Worm (Caenorhabditis elegans) whole organism, L1 larva: ENCODE data around the gene mec-3.

Source experiments
- C16A3.4 ChIP-seq: fragments of 150-350 bp; optimal IDR thresholded peaks from 2 replicates; lab custom pipeline; 2014; ENCODE audit warnings: missing biosample characterization, missing genetic modification characterization
- C34B4.2 ChIP-seq: sonication (generic microtip); optimal IDR thresholded peaks from 2 replicates; lab custom pipeline; 2017; ENCODE audit warnings: mild to moderate bottlenecking, missing genetic modification characterization, missing compliant biosample characterization
- F16B12.6 ChIP-seq: fragments of 150-350 bp; optimal IDR thresholded peaks from 2 replicates; lab custom pipeline; 2014; ENCODE audit warnings: missing biosample characterization, missing genetic modification characterization
- Y116A8C.19 ChIP-seq: sonication (generic microtip); optimal IDR thresholded peaks from 2 replicates; lab custom pipeline; 2016; ENCODE audit warnings: missing compliant biosample characterization, missing genetic modification characterization, borderline replicate concordance
- aha-1 ChIP-seq: fragments of 150-350 bp; optimal IDR thresholded peaks from 2 replicates; lab custom pipeline; 2014; ENCODE audit warnings: missing biosample characterization, missing genetic modification characterization
- aly-2 ChIP-seq: fragments of 150-350 bp; optimal IDR thresholded peaks from 2 replicates; lab custom pipeline; 2014; ENCODE audit warnings: missing biosample characterization, missing genetic modification characterization
- blmp-1 ChIP-seq: fragments of 150-350 bp; optimal IDR thresholded peaks from 2 replicates; lab custom pipeline; 2014; ENCODE audit warnings: missing biosample characterization, missing genetic modification characterization
- ceh-63 ChIP-seq: fragments of 200-800 bp; sonication (Bioruptor generic); optimal IDR thresholded peaks from 2 replicates; lab custom pipeline; 2018; ENCODE audit warnings: mild to moderate bottlenecking, missing genetic modification characterization, missing compliant biosample characterization
- efl-3 ChIP-seq: fragments of 200-800 bp; sonication (Bioruptor generic); optimal IDR thresholded peaks from 2 replicates; lab custom pipeline; 2018; ENCODE audit warnings: mild to moderate bottlenecking, missing genetic modification characterization, missing compliant biosample characterization
- egl-27 ChIP-seq, 2 experiments: fragments of 150-350 bp in 1 of 2; sonication (generic microtip); optimal IDR thresholded peaks; 3 replicates each; lab custom pipeline; 2017 to 2018; ENCODE audit warnings: missing biosample characterization in 2 of 2, missing genetic modification characterization in 2 of 2, missing genetic modification reagents in 2 of 2
- elt-2 ChIP-seq: sonication (generic microtip); optimal IDR thresholded peaks from 2 replicates; lab custom pipeline; 2016; ENCODE audit warnings: missing genetic modification characterization, mild to moderate bottlenecking, inconsistent platforms, missing compliant biosample characterization, missing genetic modification reagents
- ets-5 ChIP-seq: fragments of 200-800 bp; sonication (Bioruptor generic); IDR thresholded peaks from 2 replicates; pipeline ENCODE4 v1.3.6; 2022; ENCODE audit warnings: missing genetic modification characterization, missing compliant biosample characterization
- hlh-4 ChIP-seq: sonication (generic microtip); optimal IDR thresholded peaks from 2 replicates; lab custom pipeline; 2016; ENCODE audit warnings: mild to moderate bottlenecking, missing genetic modification characterization, missing compliant biosample characterization
- irx-1 ChIP-seq: sonication (generic microtip); optimal IDR thresholded peaks from 2 replicates; lab custom pipeline; 2016; ENCODE audit warnings: missing genetic modification characterization, missing compliant biosample characterization
- isw-1 ChIP-seq: fragments of 200-800 bp; sonication (Bioruptor generic); IDR thresholded peaks from 2 replicates; pipeline ENCODE4 v1.3.6; 2022; ENCODE audit warnings: missing genetic modification characterization, missing compliant biosample characterization
- lin-14 ChIP-seq: fragments of 200-800 bp; sonication (Bioruptor generic); optimal IDR thresholded peaks from 2 replicates; lab custom pipeline; 2018; ENCODE audit warnings: mild to moderate bottlenecking, missing genetic modification characterization, moderate library complexity, missing compliant biosample characterization
- lin-35 ChIP-seq, 2 experiments: fragments of 150-350 bp; optimal IDR thresholded peaks; 2 replicates each; lab custom pipeline; 2014; ENCODE audit warnings: missing biosample characterization in 2 of 2, missing genetic modification characterization in 2 of 2, missing genetic modification reagents in 2 of 2
- lin-39 ChIP-seq: fragments of 150-350 bp; optimal IDR thresholded peaks from 2 replicates; lab custom pipeline; 2014; ENCODE audit warnings: missing biosample characterization, missing genetic modification reagents, missing genetic modification characterization
- lir-3 ChIP-seq: sonication (generic microtip); optimal IDR thresholded peaks from 2 replicates; lab custom pipeline; 2016; ENCODE audit warnings: mild to moderate bottlenecking, missing genetic modification characterization, moderate library complexity, missing compliant biosample characterization; ENCODE audit not compliant: poor library complexity
- lsy-2 ChIP-seq, 2 experiments: fragments of 150-350 bp; optimal IDR thresholded peaks; 2 replicates each; lab custom pipeline; 2014; ENCODE audit warnings: missing biosample characterization in 2 of 2, missing genetic modification characterization in 2 of 2
- mdl-1 ChIP-seq, 2 experiments: fragments of 150-350 bp; optimal IDR thresholded peaks; 2 replicates each; lab custom pipeline; 2014 to 2017; ENCODE audit warnings: missing biosample characterization in 2 of 2, missing genetic modification characterization in 2 of 2, inconsistent platforms in 1 of 2
- mep-1 ChIP-seq: fragments of 150-350 bp; optimal IDR thresholded peaks from 2 replicates; lab custom pipeline; 2014; ENCODE audit warnings: missing biosample characterization, missing genetic modification characterization
- nhr-12 ChIP-seq: sonication (generic microtip); optimal IDR thresholded peaks from 2 replicates; lab custom pipeline; 2017; ENCODE audit warnings: missing biosample characterization, missing genetic modification characterization
- nhr-237 ChIP-seq: fragments of 150-350 bp; optimal IDR thresholded peaks from 2 replicates; lab custom pipeline; 2014; ENCODE audit warnings: missing biosample characterization, missing genetic modification characterization
- nhr-28 ChIP-seq: fragments of 150-350 bp; optimal IDR thresholded peaks from 2 replicates; lab custom pipeline; 2014; ENCODE audit warnings: missing biosample characterization, missing genetic modification characterization
- nhr-85 ChIP-seq: sonication (generic microtip); peaks from one replicate; lab custom pipeline; 2016; ENCODE audit warnings: missing genetic modification characterization, inconsistent platforms, missing compliant biosample characterization
- nhr-90 ChIP-seq: sonication (generic microtip); optimal IDR thresholded peaks from 2 replicates; lab custom pipeline; 2016; ENCODE audit warnings: mild to moderate bottlenecking, missing genetic modification characterization, missing compliant biosample characterization; ENCODE audit not compliant: poor library complexity
- pqm-1 ChIP-seq: sonication (generic microtip); optimal IDR thresholded peaks from 3 replicates; lab custom pipeline; 2017; ENCODE audit warnings: missing biosample characterization, missing genetic modification characterization
- rnt-1 ChIP-seq: sonication (generic microtip); optimal IDR thresholded peaks from 2 replicates; lab custom pipeline; 2016; ENCODE audit warnings: mild to moderate bottlenecking, missing genetic modification characterization, moderate library complexity, missing compliant biosample characterization
- snpc-4 ChIP-seq: fragments of 150-350 bp; optimal IDR thresholded peaks from 2 replicates; lab custom pipeline; 2014; ENCODE audit warnings: missing biosample characterization, missing genetic modification characterization
- snu-23 ChIP-seq: sonication (generic microtip); optimal IDR thresholded peaks from 2 replicates; lab custom pipeline; 2016; ENCODE audit warnings: missing genetic modification characterization, missing compliant biosample characterization
- sox-4 ChIP-seq: sonication (generic microtip); optimal IDR thresholded peaks from 2 replicates; lab custom pipeline; 2016; ENCODE audit warnings: missing genetic modification characterization, missing compliant biosample characterization
- sptf-1 ChIP-seq: fragments of 150-350 bp; optimal IDR thresholded peaks from 2 replicates; lab custom pipeline; 2014; ENCODE audit warnings: missing biosample characterization, missing genetic modification characterization
- sup-37 ChIP-seq: fragments of 200-800 bp; sonication (Bioruptor generic); optimal IDR thresholded peaks from 2 replicates; lab custom pipeline; 2018; ENCODE audit warnings: mild to moderate bottlenecking, missing genetic modification characterization, missing compliant biosample characterization
- tlp-1 ChIP-seq: fragments of 150-350 bp; optimal IDR thresholded peaks from 2 replicates; lab custom pipeline; 2014; ENCODE audit warnings: missing biosample characterization, missing genetic modification characterization
- unc-30 ChIP-seq: sonication (generic microtip); optimal IDR thresholded peaks from 2 replicates; lab custom pipeline; 2017; ENCODE audit warnings: missing biosample characterization, missing genetic modification characterization
- unc-62 ChIP-seq: fragments of 150-350 bp; optimal IDR thresholded peaks from 2 replicates; lab custom pipeline; 2014; ENCODE audit warnings: missing biosample characterization, missing genetic modification reagents, missing genetic modification characterization
- unc-86 ChIP-seq: sonication (generic microtip); optimal IDR thresholded peaks from 2 replicates; lab custom pipeline; 2016; ENCODE audit warnings: missing genetic modification characterization, missing compliant biosample characterization
- vab-15 ChIP-seq: sonication (generic microtip); optimal IDR thresholded peaks from 2 replicates; lab custom pipeline; 2017; ENCODE audit warnings: missing genotype, mild to moderate bottlenecking, missing genetic modification characterization, missing compliant biosample characterization
- xbp-1 ChIP-seq: sonication (generic microtip); optimal IDR thresholded peaks from 2 replicates; lab custom pipeline; 2016; ENCODE audit warnings: missing genetic modification characterization, missing compliant biosample characterization
- zag-1 ChIP-seq: fragments of 150-350 bp; optimal IDR thresholded peaks from 2 replicates; lab custom pipeline; 2014; ENCODE audit warnings: missing biosample characterization, missing genetic modification characterization
- ztf-11 ChIP-seq, 2 experiments: sonication (generic microtip); optimal IDR thresholded peaks; 2 replicates each; lab custom pipeline; 2016 to 2017; ENCODE audit warnings: missing genetic modification characterization in 2 of 2, missing biosample characterization in 1 of 2, missing compliant biosample characterization in 1 of 2
- ztf-4 ChIP-seq: fragments of 150-350 bp; optimal IDR thresholded peaks from 2 replicates; lab custom pipeline; 2014; ENCODE audit warnings: missing biosample characterization, missing genetic modification characterization

Gene mec-3

ce11 chrIV:10421256-10421655, 40.4 kb downstream of the mec-3 start:
- TF ChIP-seq rnt-1 (tag; lab: Kevin White, UChicago) (peak; percentile 15), F16B12.6 (tag; lab: Kevin White, UChicago) (no peak), unc-62 (GFP tag; lab: Kevin White, UChicago) (no peak), unc-86 (tag; lab: Kevin White, UChicago) (no peak), irx-1 (no peak), mep-1 (tag; lab: Kevin White, UChicago) (no peak), vab-15 (tag; lab: Kevin White, UChicago) (no peak), blmp-1 (peak; percentile 61), nhr-85 (tag; lab: Kevin White, UChicago) (peak; percentile 36), ztf-4 (no peak), sox-4 (tag; lab: Kevin White, UChicago) (no peak), Y116A8C.19 (tag; lab: Kevin White, UChicago) (no peak), nhr-90 (tag; lab: Kevin White, UChicago) (no peak), ztf-11 (tag; optimal IDR thresholded peaks at IDR 0.05; lab: Kevin White, UChicago) (no peak), egl-27 (tag; optimal IDR thresholded peaks at IDR 0.05; lab: Kevin White, UChicago) (no peak), aha-1 (tag; lab: Kevin White, UChicago) (no peak), nhr-12 (tag; lab: Kevin White, UChicago) (no peak), C34B4.2 (no peak), snu-23 (peak; percentile 28), unc-30 (tag; lab: Kevin White, UChicago) (no peak), ets-5 (GFP tag; lab: Robert Waterston, UW) (no peak), tlp-1 (tag; lab: Kevin White, UChicago) (no peak), sup-37 (GFP tag; lab: Kevin White, UChicago) (no peak), isw-1 (GFP tag; lab: Robert Waterston, UW) (no peak), lin-14 (peak; percentile 51), nhr-28 (tag; lab: Kevin White, UChicago) (no peak), snpc-4 (tag; lab: Kevin White, UChicago) (no peak), hlh-4 (tag; lab: Kevin White, UChicago) (no peak)

- TF ChIP-seq ceh-63 (GFP tag; lab: Kevin White, UChicago) (no peak), lin-39 (tag; lab: Kevin White, UChicago) (no peak), lir-3 (tag; lab: Kevin White, UChicago) (no peak), nhr-237 (tag; lab: Kevin White, UChicago) (no peak), elt-2 (tag; lab: Kevin White, UChicago) (peak; percentile 2), pqm-1 (tag; lab: Kevin White, UChicago) (no peak), aha-1 (tag; lab: Kevin White, UChicago) (no peak), efl-3 (GFP tag; lab: Kevin White, UChicago) (no peak), isw-1 (GFP tag; lab: Robert Waterston, UW) (no peak), mep-1 (tag; lab: Kevin White, UChicago) (peak; percentile 15), aly-2 (tag; lab: Kevin White, UChicago) (no peak), nhr-28 (tag; lab: Kevin White, UChicago) (no peak), lsy-2 (tag; optimal IDR thresholded peaks at IDR 0.05; lab: Kevin White, UChicago) (no peak), xbp-1 (tag; lab: Kevin White, UChicago) (no peak), C16A3.4 (no peak), sptf-1 (tag; lab: Kevin White, UChicago) (no peak), mdl-1 (tag; optimal IDR thresholded peaks at IDR 0.05; lab: Kevin White, UChicago) (no peak), zag-1 (tag; lab: Kevin White, UChicago) (no peak), C34B4.2 (no peak), lin-35 (GFP tag; optimal IDR thresholded peaks at IDR 0.05; lab: Kevin White, UChicago) (peak in 1 of 2 experiments; percentile 21)
Measured at ce11 chrIV:10420440-10420839, 41.2 kb downstream of the mec-3 start.
